Fruit fly (Drosophila melanogaster) whole organism, embryonic: ENCODE data around the gene CG2187.
A peak's percentile ranks its signal among the peaks of the same experiment; 100 is the strongest.

ENCODE experiments used
- Blimp-1 ChIP-seq: fragments of 200-800 bp; sonication (Bioruptor generic); optimal IDR thresholded peaks from 3 replicates; lab custom pipeline; 2018; ENCODE audit warnings: missing biosample characterization, missing genetic modification characterization, mild to moderate bottlenecking, moderate library complexity, missing genetic modification reagents
- BtbVII ChIP-seq: fragments of 200-800 bp; sonication (Bioruptor generic); optimal IDR thresholded peaks from 3 replicates; lab custom pipeline; 2017; ENCODE audit warnings: missing biosample characterization, mild to moderate bottlenecking, missing genetic modification characterization
- CG10979 ChIP-seq: fragments of 200-800 bp; sonication (Bioruptor generic); optimal IDR thresholded peaks from 2 replicates; lab custom pipeline; 2018; ENCODE audit warnings: missing biosample characterization, mild to moderate bottlenecking, missing genetic modification characterization, moderate library complexity
- CG11093 ChIP-seq: fragments of 200-800 bp; sonication (Bioruptor generic); IDR thresholded peaks from 3 replicates; pipeline ENCODE4 v1.3.6; 2022; ENCODE audit warnings: missing biosample characterization, missing genetic modification characterization
- CG11456 ChIP-seq: fragments of 200-800 bp; sonication (Bioruptor generic); IDR thresholded peaks from 3 replicates; pipeline ENCODE4 v1.3.6; 2022; ENCODE audit warnings: missing biosample characterization, missing genetic modification characterization
- CG11504 ChIP-seq: fragments of 200-800 bp; sonication (Bioruptor generic); optimal IDR thresholded peaks from 3 replicates; lab custom pipeline; 2019; ENCODE audit warnings: missing biosample characterization, mild to moderate bottlenecking, missing genetic modification characterization, moderate library complexity
- CG12236 ChIP-seq: fragments of 200-800 bp; sonication (Bioruptor generic); optimal IDR thresholded peaks from 2 replicates; lab custom pipeline; 2016; ENCODE audit warnings: missing biosample characterization, missing genetic modification characterization
- CG1233 ChIP-seq: fragments of 200-800 bp; sonication (Bioruptor generic); optimal IDR thresholded peaks from 4 replicates; lab custom pipeline; 2018; ENCODE audit warnings: missing biosample characterization, mild to moderate bottlenecking, missing genetic modification characterization
- CG12391 ChIP-seq: fragments of 200-800 bp; sonication (Bioruptor generic); optimal IDR thresholded peaks from 3 replicates; lab custom pipeline; 2018; ENCODE audit warnings: missing biosample characterization, mild to moderate bottlenecking, missing genetic modification characterization, moderate library complexity
- CG12659 ChIP-seq: fragments of 200-800 bp; sonication (Bioruptor generic); optimal IDR thresholded peaks from 3 replicates; lab custom pipeline; 2017; ENCODE audit warnings: mild to moderate bottlenecking, missing biosample characterization, missing genetic modification reagents, missing genetic modification characterization
- CG12942 ChIP-seq: fragments of 200-800 bp; sonication (Bioruptor generic); optimal IDR thresholded peaks from 3 replicates; lab custom pipeline; 2016; ENCODE audit warnings: missing biosample characterization, missing genetic modification characterization
- CG13424 ChIP-seq: fragments of 200-800 bp; sonication (Bioruptor generic); optimal IDR thresholded peaks from 2 replicates; lab custom pipeline; 2019; ENCODE audit warnings: missing biosample characterization, mild to moderate bottlenecking, missing genetic modification characterization, moderate library complexity
- CG15269 ChIP-seq: fragments of 200-800 bp; sonication (Bioruptor generic); optimal IDR thresholded peaks from 2 replicates; lab custom pipeline; 2018; ENCODE audit warnings: missing biosample characterization, mild to moderate bottlenecking, missing genetic modification characterization, moderate library complexity
- CG17359 ChIP-seq: fragments of 200-800 bp; sonication (Bioruptor generic); optimal IDR thresholded peaks from 3 replicates; lab custom pipeline; 2018; ENCODE audit warnings: missing biosample characterization, mild to moderate bottlenecking, missing genetic modification characterization, moderate library complexity
- CG17385 ChIP-seq: fragments of 200-800 bp; sonication (Bioruptor generic); optimal IDR thresholded peaks from 3 replicates; lab custom pipeline; 2018; ENCODE audit warnings: missing biosample characterization, mild to moderate bottlenecking, missing genetic modification characterization
- CG18599 ChIP-seq: fragments of 200-800 bp; sonication (Bioruptor generic); optimal IDR thresholded peaks from 3 replicates; lab custom pipeline; 2017; ENCODE audit warnings: missing biosample characterization, missing genetic modification characterization, mild to moderate bottlenecking, moderate library complexity, missing genetic modification reagents
- CG3726 ChIP-seq: fragments of 200-800 bp; sonication (Bioruptor generic); IDR thresholded peaks from 3 replicates; pipeline ENCODE4, ENCODE4 v1.3.6; 2022; ENCODE audit warnings: missing biosample characterization, missing genetic modification characterization
- CG3847 ChIP-seq: fragments of 200-800 bp; sonication (Bioruptor generic); IDR thresholded peaks from 2 replicates; pipeline ENCODE4 v1.3.6; 2022; ENCODE audit warnings: missing biosample characterization, missing genetic modification characterization
- CG4404 ChIP-seq: fragments of 200-800 bp; sonication (Bioruptor generic); IDR thresholded peaks from 2 replicates; pipeline ENCODE4 v1.3.6; 2022; ENCODE audit warnings: missing biosample characterization, missing genetic modification characterization
- CG4424 ChIP-seq: fragments of 200-800 bp; sonication (Bioruptor generic); optimal IDR thresholded peaks from 3 replicates; lab custom pipeline; 2016; ENCODE audit warnings: missing biosample characterization, missing genetic modification characterization
- CG7271 ChIP-seq: fragments of 200-800 bp; sonication (Bioruptor generic); optimal IDR thresholded peaks from 2 replicates; lab custom pipeline; 2018; ENCODE audit warnings: missing biosample characterization, mild to moderate bottlenecking, missing genetic modification characterization, moderate library complexity
- CG9215 ChIP-seq: fragments of 200-800 bp; sonication (Bioruptor generic); IDR thresholded peaks from 2 replicates; pipeline ENCODE4 v1.3.6; 2022; ENCODE audit warnings: missing biosample characterization, missing genetic modification characterization
- CTCF ChIP-seq: fragments of 200-800 bp; sonication (Bioruptor generic); optimal IDR thresholded peaks from 2 replicates; lab custom pipeline; 2017; ENCODE audit warnings: missing biosample characterization, mild to moderate bottlenecking, missing genetic modification characterization, moderate library complexity
- D19B ChIP-seq: fragments of 200-800 bp; sonication (Bioruptor generic); optimal IDR thresholded peaks from 2 replicates; lab custom pipeline; 2017; ENCODE audit warnings: missing biosample characterization, mild to moderate bottlenecking, missing genetic modification characterization
- Doc2 ChIP-seq: fragments of 200-800 bp; sonication (Bioruptor generic); IDR thresholded peaks from 2 replicates; pipeline ENCODE4 v1.3.6; 2022; ENCODE audit warnings: missing biosample characterization, missing genetic modification characterization
- Dp ChIP-seq: fragments of 200-800 bp; sonication (Bioruptor generic); optimal IDR thresholded peaks from 2 replicates; lab custom pipeline; 2018; ENCODE audit warnings: missing biosample characterization, mild to moderate bottlenecking, missing genetic modification characterization, moderate library complexity
- Fer3 ChIP-seq: fragments of 200-800 bp; sonication (Bioruptor generic); optimal IDR thresholded peaks from 2 replicates; lab custom pipeline; 2018; ENCODE audit warnings: missing biosample characterization, mild to moderate bottlenecking, missing genetic modification characterization, moderate library complexity
- Gsc ChIP-seq: fragments of 200-800 bp; sonication (Bioruptor generic); IDR thresholded peaks from 2 replicates; pipeline ENCODE4 v1.3.6; 2022; ENCODE audit warnings: missing biosample characterization, missing genetic modification characterization
- Hr78 ChIP-seq, 2 experiments: fragments of 200-800 bp in 1 of 2; fragments of >200 bp in 1 of 2; sonication (Bioruptor generic) in 1 of 2; optimal IDR thresholded peaks; 2 replicates each; lab custom pipeline; 2017 to 2019; ENCODE audit warnings: missing biosample characterization in 2 of 2, missing genetic modification characterization in 2 of 2, mild to moderate bottlenecking in 1 of 2, moderate library complexity in 1 of 2
- Jarid2 ChIP-seq: fragments of 200-800 bp; sonication (Bioruptor generic); optimal IDR thresholded peaks from 3 replicates; lab custom pipeline; 2017; ENCODE audit warnings: mild to moderate bottlenecking, missing biosample characterization, missing genetic modification reagents, missing genetic modification characterization
- NC2α ChIP-seq: fragments of 200-800 bp; sonication (Bioruptor generic); optimal IDR thresholded peaks from 2 replicates; lab custom pipeline; 2016; ENCODE audit warnings: missing biosample characterization, missing genetic modification characterization
- NFAT ChIP-seq: fragments of 200-800 bp; sonication (Bioruptor generic); IDR thresholded peaks from 2 replicates; pipeline ENCODE4 v1.3.6; 2022; ENCODE audit warnings: missing biosample characterization, missing genetic modification characterization
- Ravus ChIP-seq: fragments of 200-800 bp; sonication (Bioruptor generic); IDR thresholded peaks from 2 replicates; pipeline ENCODE4 v1.3.6; 2022; ENCODE audit warnings: missing biosample characterization, missing genetic modification characterization
- Sry-δ ChIP-seq: fragments of 200-800 bp; sonication (Bioruptor generic); optimal IDR thresholded peaks from 2 replicates; lab custom pipeline; 2016; ENCODE audit warnings: missing biosample characterization, missing genetic modification characterization
- Ssrp ChIP-seq: fragments of 200-800 bp; sonication (Bioruptor generic); optimal IDR thresholded peaks from 2 replicates; lab custom pipeline; 2018; ENCODE audit warnings: missing biosample characterization, mild to moderate bottlenecking, missing genetic modification characterization, moderate library complexity
- Taf1 ChIP-seq: fragments of 200-800 bp; sonication (Bioruptor generic); IDR thresholded peaks from 2 replicates; pipeline ENCODE4 v1.3.6; 2022; ENCODE audit warnings: missing biosample characterization, missing genetic modification characterization
- aop ChIP-seq: fragments of 200-800 bp; sonication (Bioruptor generic); IDR thresholded peaks from 2 replicates; pipeline ENCODE4 v1.3.6; 2022; ENCODE audit warnings: missing biosample characterization, missing genetic modification characterization
- ash1 ChIP-seq: fragments of 200-800 bp; sonication (Bioruptor generic); optimal IDR thresholded peaks from 2 replicates; lab custom pipeline; 2018; ENCODE audit warnings: missing biosample characterization, mild to moderate bottlenecking, missing genetic modification characterization
- chif ChIP-seq, 2 experiments: fragments of 200-800 bp; sonication (Bioruptor generic); optimal IDR thresholded peaks; 3 replicates each; lab custom pipeline; 2016; ENCODE audit warnings: missing biosample characterization in 2 of 2, missing genetic modification characterization in 2 of 2
- crol ChIP-seq: fragments of 200-800 bp; sonication (Bioruptor generic); IDR thresholded peaks from 2 replicates; pipeline ENCODE4 v1.3.6; 2022; ENCODE audit warnings: missing biosample characterization, missing genetic modification characterization
- dmrt11E ChIP-seq: fragments of 200-800 bp; sonication (Bioruptor generic); optimal IDR thresholded peaks from 3 replicates; lab custom pipeline; 2018; ENCODE audit warnings: missing biosample characterization, mild to moderate bottlenecking, missing genetic modification characterization, moderate library complexity
- grn ChIP-seq: fragments of 200-800 bp; sonication (Bioruptor generic); optimal IDR thresholded peaks from 3 replicates; lab custom pipeline; 2017; ENCODE audit warnings: missing biosample characterization, missing genetic modification characterization
- kay ChIP-seq: fragments of 200-800 bp; sonication (Bioruptor generic); optimal IDR thresholded peaks from 2 replicates; lab custom pipeline; 2016; ENCODE audit warnings: missing biosample characterization, missing genetic modification characterization
- ken ChIP-seq: fragments of 200-800 bp; sonication (Bioruptor generic); IDR thresholded peaks from 3 replicates; pipeline ENCODE4 v1.3.6; 2022; ENCODE audit warnings: missing biosample characterization, missing genetic modification characterization
- lilli ChIP-seq: fragments of 200-800 bp; sonication (Bioruptor generic); optimal IDR thresholded peaks from 3 replicates; lab custom pipeline; 2016; ENCODE audit warnings: missing biosample characterization, missing genetic modification characterization
- nerfin-2 ChIP-seq: fragments of 200-800 bp; sonication (Bioruptor generic); IDR thresholded peaks from 2 replicates; pipeline ENCODE4 v1.3.6; 2022; ENCODE audit warnings: missing biosample characterization, missing genetic modification characterization; ENCODE audit not compliant: partially characterized antibody
- nmo ChIP-seq: fragments of 200-800 bp; sonication (Bioruptor generic); optimal IDR thresholded peaks from 2 replicates; lab custom pipeline; 2018; ENCODE audit warnings: missing biosample characterization, mild to moderate bottlenecking, missing genetic modification characterization, moderate library complexity
- phol ChIP-seq: fragments of 200-800 bp; sonication (Bioruptor generic); optimal IDR thresholded peaks from 3 replicates; lab custom pipeline; 2018; ENCODE audit warnings: missing biosample characterization, mild to moderate bottlenecking, missing genetic modification characterization, moderate library complexity
- slbo ChIP-seq: fragments of 200-800 bp; sonication (Bioruptor generic); IDR thresholded peaks from 2 replicates; pipeline ENCODE4 v1.3.6; 2022; ENCODE audit warnings: missing biosample characterization, missing genetic modification characterization
- ssp ChIP-seq: fragments of 200-800 bp; sonication (Bioruptor generic); IDR thresholded peaks from 2 replicates; pipeline ENCODE4 v1.3.6; 2022; ENCODE audit warnings: missing biosample characterization, missing genetic modification characterization
- sug ChIP-seq: fragments of 200-800 bp; optimal IDR thresholded peaks from 2 replicates; lab custom pipeline; 2019; ENCODE audit warnings: missing biosample characterization, mild to moderate bottlenecking, missing genetic modification characterization, moderate library complexity
- trem ChIP-seq: fragments of 200-800 bp; optimal IDR thresholded peaks from 3 replicates; lab custom pipeline; 2019; ENCODE audit warnings: missing biosample characterization, mild to moderate bottlenecking, missing genetic modification characterization, moderate library complexity
- trh ChIP-seq: fragments of 200-800 bp; sonication (Bioruptor generic); optimal IDR thresholded peaks from 2 replicates; lab custom pipeline; 2016; ENCODE audit warnings: missing biosample characterization, missing genetic modification characterization

Gene CG2187

dm6 chr3R:31706895-31707238, 51.6 kb downstream of the CG2187 start (continued):
- no peak for TF ChIP-seq CG3847 (GFP tag; lab: Robert Waterston, UW)
- TF ChIP-seq CTCF = no peak
- peak; percentile 14 for TF ChIP-seq CG12391 (tag; lab: Kevin White, UChicago)
- no peak for TF ChIP-seq Fer3 (tag; lab: Kevin White, UChicago)
- TF ChIP-seq Hr78 (GFP tag; optimal IDR thresholded peaks at IDR 0.05; lab: Kevin White, UChicago) = no peak
- no peak for TF ChIP-seq nmo (GFP tag; lab: Kevin White, UChicago)
- no peak for TF ChIP-seq CG12942 (GFP tag; lab: Kevin White, UChicago)
- no peak for TF ChIP-seq NC2α
- TF ChIP-seq D19B = no peak
- no peak for TF ChIP-seq CG15269 (tag; lab: Kevin White, UChicago)
- TF ChIP-seq ssp (GFP tag; lab: Robert Waterston, UW) = no peak
- no peak for TF ChIP-seq Dp (GFP tag; lab: Kevin White, UChicago)
- no peak for TF ChIP-seq CG17359 (tag; lab: Kevin White, UChicago)
- no peak for TF ChIP-seq CG12236 (GFP tag; lab: Kevin White, UChicago)
- no peak for TF ChIP-seq ken (GFP tag; lab: Robert Waterston, UW)
- TF ChIP-seq CG12659 (GFP tag; lab: Kevin White, UChicago) = no peak
- no peak for TF ChIP-seq CG11456
- no peak for TF ChIP-seq slbo (GFP tag; lab: Robert Waterston, UW)
- TF ChIP-seq sug = no peak
- TF ChIP-seq CG4404 (GFP tag; lab: Robert Waterston, UW) = no peak
- no peak for TF ChIP-seq lilli (GFP tag; lab: Kevin White, UChicago)
- TF ChIP-seq Jarid2 (GFP tag; lab: Kevin White, UChicago) = no peak
- TF ChIP-seq Ssrp (tag; lab: Kevin White, UChicago) = no peak
- no peak for TF ChIP-seq trh
- TF ChIP-seq Sry-δ (GFP tag; lab: Kevin White, UChicago) = no peak
- no peak for TF ChIP-seq CG1233
- TF ChIP-seq BtbVII = no peak
- TF ChIP-seq Blimp-1 (GFP tag; lab: Kevin White, UChicago) = no peak
- TF ChIP-seq chif (GFP tag; optimal IDR thresholded peaks at IDR 0.05; lab: Kevin White, UChicago) = peak in 1 of 2 experiments; percentile 13
- no peak for TF ChIP-seq CG17385 (GFP tag; lab: Kevin White, UChicago)
- no peak for TF ChIP-seq kay
- peak; percentile 6 for TF ChIP-seq CG4424 (GFP tag; lab: Kevin White, UChicago)
- TF ChIP-seq CG13424 = no peak
- no peak for TF ChIP-seq CG9215
- TF ChIP-seq Ravus (GFP tag; lab: Robert Waterston, UW) = no peak
- TF ChIP-seq phol (tag; lab: Kevin White, UChicago) = peak; percentile 40
- no peak for TF ChIP-seq CG18599 (GFP tag; lab: Kevin White, UChicago)
- TF ChIP-seq ash1 (GFP tag; lab: Kevin White, UChicago) = no peak
- no peak for TF ChIP-seq Taf1 (GFP tag; lab: Robert Waterston, UW)
- peak; percentile 50 for TF ChIP-seq CG10979
- TF ChIP-seq crol (GFP tag; lab: Robert Waterston, UW) = no peak
- TF ChIP-seq CG11093 (GFP tag; lab: Robert Waterston, UW) = no peak
- no peak for TF ChIP-seq nerfin-2 (GFP tag; lab: Robert Waterston, UW)
- TF ChIP-seq aop (GFP tag; lab: Robert Waterston, UW) = no peak
- TF ChIP-seq dmrt11E (tag; lab: Kevin White, UChicago) = peak; percentile 72
- TF ChIP-seq CG11504 (tag; lab: Kevin White, UChicago) = no peak
- peak; percentile 41 for TF ChIP-seq trem
- no peak for TF ChIP-seq Doc2
- TF ChIP-seq CG3726 = no peak
- TF ChIP-seq grn (GFP tag; lab: Kevin White, UChicago) = peak; percentile 26
- no peak for TF ChIP-seq Gsc (GFP tag; lab: Robert Waterston, UW)
- TF ChIP-seq NFAT (GFP tag; lab: Robert Waterston, UW) = no peak
- no peak for TF ChIP-seq CG7271
